Worm (Caenorhabditis elegans) whole organism, mixed stage, embryonic: ENCODE data around the gene Y110A2AL.2.

Experiments used
- ces-1 ChIP-seq: fragments of 150-350 bp; optimal IDR thresholded peaks from 2 replicates; lab custom pipeline; 2014; ENCODE audit warnings: missing biosample characterization, missing genetic modification reagents, missing genetic modification characterization
- drap-1 ChIP-seq: fragments of 200-800 bp; sonication (Bioruptor generic); optimal IDR thresholded peaks from 3 replicates; lab custom pipeline; 2018; ENCODE audit warnings: mild to moderate bottlenecking, missing genetic modification characterization, missing compliant biosample characterization
- elt-1 ChIP-seq: sonication (generic microtip); optimal IDR thresholded peaks from 2 replicates; lab custom pipeline; 2017; ENCODE audit warnings: missing genetic modification characterization, mild to moderate bottlenecking, missing compliant biosample characterization, antibody characterized with exemption, moderate library complexity, borderline replicate concordance; ENCODE audit not compliant: insufficient read depth
- lsy-2 ChIP-seq: fragments of 150-350 bp; optimal IDR thresholded peaks from 2 replicates; lab custom pipeline; 2014; ENCODE audit warnings: missing biosample characterization, missing genetic modification characterization
- nhr-237 ChIP-seq: fragments of 150-350 bp; optimal IDR thresholded peaks from 2 replicates; lab custom pipeline; 2014; ENCODE audit warnings: missing biosample characterization, missing genetic modification characterization
- nhr-76 ChIP-seq: sonication (generic microtip); optimal IDR thresholded peaks from 2 replicates; lab custom pipeline; 2017; ENCODE audit warnings: missing biosample characterization, missing genetic modification characterization
- pha-4 ChIP-seq: fragments of 150-350 bp; optimal IDR thresholded peaks from 2 replicates; lab custom pipeline; 2018; ENCODE audit warnings: missing biosample characterization, missing genetic modification reagents, missing genetic modification characterization
- unc-120 ChIP-seq: sonication (generic microtip); optimal IDR thresholded peaks from 2 replicates; lab custom pipeline; 2017; ENCODE audit warnings: missing genetic modification characterization, missing compliant biosample characterization; ENCODE audit not compliant: poor library complexity, severe bottlenecking
- unc-62 ChIP-seq: fragments of 150-350 bp; optimal IDR thresholded peaks from 2 replicates; lab custom pipeline; 2014; ENCODE audit warnings: missing biosample characterization, missing genetic modification reagents, missing genetic modification characterization
- zip-8 ChIP-seq: fragments of 150-350 bp; optimal IDR thresholded peaks from 2 replicates; lab custom pipeline; 2014; ENCODE audit warnings: missing biosample characterization, missing genetic modification characterization
- ztf-11 ChIP-seq: fragments of 150-350 bp; optimal IDR thresholded peaks from 2 replicates; lab custom pipeline; 2014; ENCODE audit warnings: missing biosample characterization, missing genetic modification characterization

ce11 chrII:2874801-2875200, 7.0 kb downstream of the Y110A2AL.2 start, which contains the start of gene Y110A2AL.1:
- TF ChIP-seq elt-1 (tag; lab: Kevin White, UChicago) (no peak), unc-62 (GFP tag; lab: Kevin White, UChicago) (no peak), lsy-2 (tag; lab: Kevin White, UChicago) (no peak), pha-4 (tag; lab: Kevin White, UChicago) (no peak), unc-120 (tag; lab: Kevin White, UChicago) (no peak), ztf-11 (no peak), zip-8 (no peak), ces-1 (GFP tag; lab: Kevin White, UChicago) (no peak), nhr-237 (tag; lab: Kevin White, UChicago) (no peak), nhr-76 (no peak), drap-1 (GFP tag; lab: Kevin White, UChicago) (no peak)
